Worm (Caenorhabditis elegans): ENCODE results near the gene T01B7.9.

T01B7.9 gene

ce11 chrII:8731736-8732229 lies 5.2 kb upstream of the T01B7.9 start:
- TF ChIP-seq nhr-67 (tag; optimal IDR thresholded peaks at IDR 0.05) (no peak), nhr-43 (tag; optimal IDR thresholded peaks at IDR 0.05; ENCODE audit: poor library complexity, severe bottlenecking) (peak; percentile 53), lin-15B (tag; optimal IDR thresholded peaks at IDR 0.05) (no peak), elt-1 (tag; optimal IDR thresholded peaks at IDR 0.05) (peak; percentile 37)

ce11 chrII:8730960-8731693 lies 4.5 kb upstream of the T01B7.9 start:
- TF ChIP-seq nhr-23 (tag; optimal IDR thresholded peaks at IDR 0.05): peak; percentile 37
- TF ChIP-seq eor-1 (tag; optimal IDR thresholded peaks at IDR 0.05): no peak
- TF ChIP-seq nhr-43 (tag; optimal IDR thresholded peaks at IDR 0.05; ENCODE audit: poor library complexity, severe bottlenecking): peak; percentile 62
- no peak for TF ChIP-seq nfya-1 (tag; optimal IDR thresholded peaks at IDR 0.05; ENCODE audit: insufficient read depth)
- TF ChIP-seq ceh-82 (tag; optimal IDR thresholded peaks at IDR 0.05): no peak

ce11 chrII:8730281-8730680 lies 3.7 kb upstream of the T01B7.9 start:
- TF ChIP-seq egl-5 (tag; optimal IDR thresholded peaks at IDR 0.05) (peak; percentile 6), tbx-2 (tag; optimal IDR thresholded peaks at IDR 0.05) (no peak), elt-3 (tag; optimal IDR thresholded peaks at IDR 0.05) (peak in 1 of 3 experiments; percentile 75), nhr-25 (tag; optimal IDR thresholded peaks at IDR 0.05) (peak; percentile 5), nhr-237 (tag; optimal IDR thresholded peaks at IDR 0.05) (no peak), nhr-11 (tag; optimal IDR thresholded peaks at IDR 0.05) (no peak)

- TF ChIP-seq lsy-12 (tag; optimal IDR thresholded peaks at IDR 0.05) (no peak), nhr-25 (tag; optimal IDR thresholded peaks at IDR 0.05) (no peak), ama-1 (optimal IDR thresholded peaks at IDR 0.05) (no peak), lin-15B (tag; optimal IDR thresholded peaks at IDR 0.05) (no peak), elt-3 (tag; optimal IDR thresholded peaks at IDR 0.05) (no peak), nhr-43 (tag; optimal IDR thresholded peaks at IDR 0.05; ENCODE audit: poor library complexity, severe bottlenecking) (no peak)
Observed at ce11 chrII:8721955-8722524, 4.6 kb downstream of the T01B7.9 start, which contains the start of gene trcs-2. Gene trcs-2, plus strand, starts transcription at chrII:8722474.

- TF ChIP-seq nhr-23 (tag; optimal IDR thresholded peaks at IDR 0.05) (peak; percentile 66), nhr-12 (tag; optimal IDR thresholded peaks at IDR 0.05) (no peak), elt-1 (tag; optimal IDR thresholded peaks at IDR 0.05) (peak; percentile 98), jun-1 (tag; optimal IDR thresholded peaks at IDR 0.05) (no peak), nhr-237 (tag; optimal IDR thresholded peaks at IDR 0.05) (no peak), lin-39 (tag; optimal IDR thresholded peaks at IDR 0.05) (no peak), nhr-25 (tag; optimal IDR thresholded peaks at IDR 0.05) (peak; percentile 93), elt-2 (tag; optimal IDR thresholded peaks at IDR 0.05) (no peak)
Observed at ce11 chrII:8717579-8717978, 9.0 kb downstream of the T01B7.9 start.

DNA sequence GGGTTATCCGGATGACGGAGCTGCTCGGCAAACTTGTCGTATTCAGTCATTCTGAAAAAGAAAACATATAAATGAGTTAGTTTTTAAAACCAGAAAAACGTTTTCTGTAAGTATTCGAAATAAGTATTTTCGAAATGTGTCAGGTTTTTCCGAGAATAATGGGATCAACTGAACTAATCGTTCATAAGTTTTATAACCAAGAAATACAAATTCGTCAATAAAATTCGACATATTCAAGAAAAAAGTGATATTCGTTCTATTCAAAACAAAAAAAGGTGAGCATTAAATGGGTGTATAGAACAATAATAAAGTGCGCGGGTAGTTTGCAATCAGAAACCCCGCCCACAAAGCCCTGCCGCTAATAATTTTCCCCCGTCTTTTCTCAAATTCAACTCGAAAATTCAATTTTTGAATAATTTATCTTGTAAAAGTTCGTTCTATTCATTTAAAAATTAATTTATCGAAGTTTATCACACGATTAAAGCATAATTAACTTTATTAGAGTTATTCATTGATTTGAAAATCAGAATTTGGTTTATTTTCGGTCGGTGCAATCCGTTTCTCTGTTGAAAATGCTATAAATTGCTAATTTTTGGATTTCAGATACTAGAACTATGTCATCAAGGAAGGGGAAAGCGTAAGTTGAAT lies 10.2 kb downstream of the T01B7.9 start, which contains the start of the genes cyn-11 and T01B7.5:
Gene cyn-11, minus strand, starts transcription at position 51 of the 648 bp plus-strand sequence.
Gene T01B7.5, plus strand, starts transcription at position 598 of the 648 bp plus-strand sequence.
- TF ChIP-seq nhr-25 (tag; optimal IDR thresholded peaks at IDR 0.05): no peak
- peak; percentile 2 for TF ChIP-seq lin-15B (tag; optimal IDR thresholded peaks at IDR 0.05)
- TF ChIP-seq nhr-23 (tag; optimal IDR thresholded peaks at IDR 0.05): peak; percentile 29
- peak; percentile 6 for TF ChIP-seq elt-2 (tag; optimal IDR thresholded peaks at IDR 0.05)
- TF ChIP-seq jun-1 (tag; optimal IDR thresholded peaks at IDR 0.05): no peak
- TF ChIP-seq lin-39 (tag; optimal IDR thresholded peaks at IDR 0.05): no peak
- TF ChIP-seq nfya-1 (tag; optimal IDR thresholded peaks at IDR 0.05; ENCODE audit: insufficient read depth): peak; percentile 39
- peak; percentile 16 for TF ChIP-seq snpc-4 (tag; optimal IDR thresholded peaks at IDR 0.05)
- TF ChIP-seq elt-3 (tag; optimal IDR thresholded peaks at IDR 0.05): no peak
- TF ChIP-seq mml-1 (tag; optimal IDR thresholded peaks at IDR 0.05): no peak
- peak; percentile 41 for TF ChIP-seq pha-4 (tag; optimal IDR thresholded peaks at IDR 0.05)
- no peak for TF ChIP-seq nhr-43 (tag; optimal IDR thresholded peaks at IDR 0.05; ENCODE audit: poor library complexity, severe bottlenecking)

ce11 chrII:8714913-8715447 lies 11.6 kb downstream of the T01B7.9 start, which contains the start of the genes rab-21 and T01B7.13:
Gene rab-21, minus strand, starts transcription at chrII:8715013.
Gene T01B7.13, plus strand, starts transcription at chrII:8715397.
- TF ChIP-seq zag-1 (tag; optimal IDR thresholded peaks at IDR 0.05) (no peak), mdl-1 (tag; optimal IDR thresholded peaks at IDR 0.05) (no peak), ztf-11 (tag; optimal IDR thresholded peaks at IDR 0.05) (no peak), pha-4 (tag; optimal IDR thresholded peaks at IDR 0.05) (no peak), fos-1 (tag; optimal IDR thresholded peaks at IDR 0.05) (no peak), nhr-23 (tag; optimal IDR thresholded peaks at IDR 0.05) (no peak), ztf-4 (tag; optimal IDR thresholded peaks at IDR 0.05) (no peak), egl-5 (tag; optimal IDR thresholded peaks at IDR 0.05) (no peak), ceh-82 (tag; optimal IDR thresholded peaks at IDR 0.05) (no peak), lin-39 (tag; optimal IDR thresholded peaks at IDR 0.05) (no peak), egl-27 (tag; optimal IDR thresholded peaks at IDR 0.05) (no peak), nhr-77 (tag; optimal IDR thresholded peaks at IDR 0.05) (no peak)
